Worm (Caenorhabditis elegans): ENCODE measurements around the gene nlp-27.

Gene nlp-27

ce11 chrV:3994048-3994447 is 4.9 kb downstream of the nlp-27 start, which contains the start of gene K09D9.9:
Gene K09D9.9 (minus strand): TSS chrV:3994148.
- TF ChIP-seq nhr-237 (tag; optimal IDR thresholded peaks at IDR 0.05) (no peak), egl-27 (tag; optimal IDR thresholded peaks at IDR 0.05) (no peak), unc-55 (GFP tag; optimal IDR thresholded peaks at IDR 0.05) (no peak), lsy-2 (tag; optimal IDR thresholded peaks at IDR 0.05) (no peak), dmd-4 (tag; optimal IDR thresholded peaks at IDR 0.05) (no peak), F13H6.1 (tag; optimal IDR thresholded peaks at IDR 0.05) (no peak), nhr-129 (tag; optimal IDR thresholded peaks at IDR 0.05) (no peak), sma-9 (GFP tag; optimal IDR thresholded peaks at IDR 0.05) (no peak), sma-9 (tag; optimal IDR thresholded peaks at IDR 0.05) (no peak), crh-2 (tag; optimal IDR thresholded peaks at IDR 0.05) (no peak), ceh-16 (tag; optimal IDR thresholded peaks at IDR 0.05) (no peak), gmeb-1 (tag; optimal IDR thresholded peaks at IDR 0.05) (no peak), snpc-4 (tag; optimal IDR thresholded peaks at IDR 0.05) (no peak), unc-62 (GFP tag; optimal IDR thresholded peaks at IDR 0.05) (no peak), fos-1 (tag; optimal IDR thresholded peaks at IDR 0.05) (no peak), nhr-10 (tag; optimal IDR thresholded peaks at IDR 0.05) (no peak)

ce11 chrV:3995838-3996237 is 6.7 kb downstream of the nlp-27 start, which contains the start of gene srx-62:
Gene srx-62 (minus strand): TSS chrV:3995938.
- TF ChIP-seq alr-1 (tag; optimal IDR thresholded peaks at IDR 0.05) (no peak), elt-3 (tag; optimal IDR thresholded peaks at IDR 0.05) (no peak), sma-3 (GFP tag; optimal IDR thresholded peaks at IDR 0.05) (no peak), nhr-11 (tag; optimal IDR thresholded peaks at IDR 0.05) (no peak)

- TF ChIP-seq lsy-2 (tag; optimal IDR thresholded peaks at IDR 0.05) = no peak
- no peak for TF ChIP-seq unc-55 (GFP tag; optimal IDR thresholded peaks at IDR 0.05)
- no peak for TF ChIP-seq ceh-16 (tag; optimal IDR thresholded peaks at IDR 0.05)
- no peak for TF ChIP-seq nhr-237 (tag; optimal IDR thresholded peaks at IDR 0.05)
Observed at ce11 chrV:4004577-4004976, 15.4 kb downstream of the nlp-27 start.

ce11 chrV:4005219-4005618 is 16.0 kb downstream of the nlp-27 start, which contains the start of gene srh-8:
Gene srh-8 (plus strand): TSS chrV:4005519.
- TF ChIP-seq sma-3 (GFP tag; optimal IDR thresholded peaks at IDR 0.05) (no peak), mdl-1 (tag; optimal IDR thresholded peaks at IDR 0.05) (no peak), zag-1 (tag; optimal IDR thresholded peaks at IDR 0.05) (no peak), unc-55 (GFP tag; optimal IDR thresholded peaks at IDR 0.05) (no peak), ztf-4 (tag; optimal IDR thresholded peaks at IDR 0.05) (no peak), nhr-25 (tag; optimal IDR thresholded peaks at IDR 0.05) (no peak)

ce11 chrV:4007927-4008326 is 18.7 kb downstream of the nlp-27 start, which contains the start of gene srh-7:
Gene srh-7 (plus strand): TSS chrV:4008227.
- TF ChIP-seq blmp-1 (tag; optimal IDR thresholded peaks at IDR 0.05; ENCODE audit: insufficient read depth) = no peak
- TF ChIP-seq unc-62 (GFP tag; optimal IDR thresholded peaks at IDR 0.05) = no peak
- TF ChIP-seq mab-5 (tag; optimal IDR thresholded peaks at IDR 0.05) = no peak
- no peak for TF ChIP-seq nhr-77 (tag; optimal IDR thresholded peaks at IDR 0.05)
- no peak for TF ChIP-seq dmd-4 (tag; optimal IDR thresholded peaks at IDR 0.05)
- no peak for TF ChIP-seq nhr-25 (tag; optimal IDR thresholded peaks at IDR 0.05)
- TF ChIP-seq F13H6.1 (tag; optimal IDR thresholded peaks at IDR 0.05) = no peak
- TF ChIP-seq nhr-12 (tag; optimal IDR thresholded peaks at IDR 0.05) = no peak
- TF ChIP-seq ceh-82 (tag; optimal IDR thresholded peaks at IDR 0.05) = no peak
- TF ChIP-seq Y55F3AM.14 (GFP tag; optimal IDR thresholded peaks at IDR 0.05) = no peak
- TF ChIP-seq ztf-11 (tag; optimal IDR thresholded peaks at IDR 0.05) = no peak
- TF ChIP-seq skn-1 (tag; optimal IDR thresholded peaks at IDR 0.05) = no peak
- TF ChIP-seq nhr-11 (tag; optimal IDR thresholded peaks at IDR 0.05) = no peak
- no peak for TF ChIP-seq R02D3.7 (tag; optimal IDR thresholded peaks at IDR 0.05)
- TF ChIP-seq ama-1 (optimal IDR thresholded peaks at IDR 0.05) = no peak
- no peak for TF ChIP-seq lin-11 (tag; optimal IDR thresholded peaks at IDR 0.05)
- no peak for TF ChIP-seq aly-2 (tag; optimal IDR thresholded peaks at IDR 0.05)
- no peak for TF ChIP-seq nhr-21 (tag; optimal IDR thresholded peaks at IDR 0.05)
- TF ChIP-seq lin-39 (tag; optimal IDR thresholded peaks at IDR 0.05) = no peak
